Worm (Caenorhabditis elegans) whole organism, L1 larva: Measurements from ENCODE around the gene F22B3.5.

Experiments used
- ama-1 ChIP-seq: fragments of 150-350 bp; optimal IDR thresholded peaks from 2 replicates; lab custom pipeline; 2014
- ceh-8 ChIP-seq: fragments of 200-800 bp; sonication (Bioruptor generic); optimal IDR thresholded peaks from 2 replicates; lab custom pipeline; 2018; ENCODE audit warnings: mild to moderate bottlenecking, missing genetic modification characterization, moderate library complexity, missing compliant biosample characterization
- ceh-82 ChIP-seq, 3 experiments: fragments of 150-350 bp in 1 of 3; sonication (generic microtip) in 2 of 3; optimal IDR thresholded peaks; 2 replicates each; lab custom pipeline; 2014 to 2017; ENCODE audit warnings: missing biosample characterization in 3 of 3, missing genetic modification characterization in 3 of 3
- egl-27 ChIP-seq, 2 experiments: fragments of 150-350 bp in 1 of 2; sonication (generic microtip); optimal IDR thresholded peaks; 3 replicates each; lab custom pipeline; 2017 to 2018; ENCODE audit warnings: missing biosample characterization in 2 of 2, missing genetic modification characterization in 2 of 2, missing genetic modification reagents in 2 of 2
- lin-35 ChIP-seq, 2 experiments: fragments of 150-350 bp; optimal IDR thresholded peaks; 2 replicates each; lab custom pipeline; 2014; ENCODE audit warnings: missing biosample characterization in 2 of 2, missing genetic modification characterization in 2 of 2, missing genetic modification reagents in 2 of 2
- nhr-11 ChIP-seq: fragments of 150-350 bp; optimal IDR thresholded peaks from 2 replicates; lab custom pipeline; 2014; ENCODE audit warnings: missing biosample characterization, missing genetic modification characterization
- nhr-28 ChIP-seq: fragments of 150-350 bp; optimal IDR thresholded peaks from 2 replicates; lab custom pipeline; 2014; ENCODE audit warnings: missing biosample characterization, missing genetic modification characterization
- pqm-1 ChIP-seq: sonication (generic microtip); optimal IDR thresholded peaks from 3 replicates; lab custom pipeline; 2017; ENCODE audit warnings: missing biosample characterization, missing genetic modification characterization
- snpc-4 ChIP-seq: fragments of 150-350 bp; optimal IDR thresholded peaks from 2 replicates; lab custom pipeline; 2014; ENCODE audit warnings: missing biosample characterization, missing genetic modification characterization
- swsn-7 ChIP-seq: sonication (generic microtip); optimal IDR thresholded peaks from 2 replicates; lab custom pipeline; 2016; ENCODE audit warnings: missing genetic modification characterization, missing compliant biosample characterization
- unc-62 ChIP-seq: fragments of 150-350 bp; optimal IDR thresholded peaks from 2 replicates; lab custom pipeline; 2014; ENCODE audit warnings: missing biosample characterization, missing genetic modification reagents, missing genetic modification characterization

- TF ChIP-seq swsn-7 (no peak), nhr-11 (tag; lab: Kevin White, UChicago) (no peak), pqm-1 (tag; lab: Kevin White, UChicago) (no peak), lin-35 (GFP tag; optimal IDR thresholded peaks at IDR 0.05; lab: Kevin White, UChicago) (no peak), snpc-4 (tag; lab: Kevin White, UChicago) (no peak), ceh-8 (GFP tag; lab: Kevin White, UChicago) (no peak), ama-1 (lab: Kevin White, UChicago) (no peak), unc-62 (GFP tag; lab: Kevin White, UChicago) (no peak), ceh-82 (tag; optimal IDR thresholded peaks at IDR 0.05; lab: Kevin White, UChicago) (no peak), egl-27 (tag; optimal IDR thresholded peaks at IDR 0.05; lab: Kevin White, UChicago) (no peak), nhr-28 (tag; lab: Kevin White, UChicago) (no peak)
Observed at ce11 chrIV:11458700-11459263, 42.2 kb upstream of the F22B3.5 start.
